Worm (Caenorhabditis elegans): ENCODE measurements around the gene C28D4.8.

DNA sequence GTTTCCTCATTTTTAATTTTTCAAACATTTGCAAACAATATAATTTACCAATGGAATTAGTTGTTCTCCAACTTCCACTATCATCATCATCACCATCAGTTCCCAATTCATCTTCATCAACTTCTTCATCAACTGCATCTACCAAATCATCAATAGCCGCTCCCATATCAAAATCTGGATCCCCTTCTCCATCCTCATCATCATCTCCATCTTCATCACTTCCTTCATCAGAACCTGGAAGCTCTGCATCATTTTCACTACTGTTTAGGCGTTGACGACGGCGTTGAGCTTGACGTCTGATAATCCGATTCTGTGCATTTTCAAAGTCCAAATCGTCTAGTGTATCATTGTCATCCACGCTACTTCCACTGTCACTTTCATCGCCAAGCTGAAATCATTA, 50.4 kb downstream of the C28D4.8 start:
- TF ChIP-seq gmeb-2 (tag; optimal IDR thresholded peaks at IDR 0.05) (no peak), hlh-6 (tag; optimal IDR thresholded peaks at IDR 0.05) (no peak), pqm-1 (tag; optimal IDR thresholded peaks at IDR 0.05) (no peak), unc-55 (GFP tag; optimal IDR thresholded peaks at IDR 0.05) (no peak), ceh-6 (GFP tag; optimal IDR thresholded peaks at IDR 0.05) (no peak), T23F11.4 (GFP tag; optimal IDR thresholded peaks at IDR 0.05) (no peak), pha-4 (tag; optimal IDR thresholded peaks at IDR 0.05) (no peak), lin-11 (tag; optimal IDR thresholded peaks at IDR 0.05) (no peak), ets-4 (tag; optimal IDR thresholded peaks at IDR 0.05) (no peak)
